Worm (Caenorhabditis elegans) whole organism, young adult: ENCODE results near the gene F26D10.13.

Source experiments
- C06A6.2 ChIP-seq: fragments of 200-800 bp; sonication (Bioruptor generic); conservative IDR thresholded peaks from 2 replicates; pipeline ENCODE4 v1.3.6; 2022; ENCODE audit warnings: missing genetic modification characterization, missing compliant biosample characterization
- D2030.7 ChIP-seq: fragments of 200-800 bp; sonication (Bioruptor generic); IDR thresholded peaks from 2 replicates; pipeline ENCODE4 v1.3.6; 2022; ENCODE audit warnings: missing genetic modification reagents, missing genetic modification characterization, missing compliant biosample characterization
- F23B12.7 ChIP-seq: sonication (generic microtip); optimal IDR thresholded peaks from 2 replicates; lab custom pipeline; 2017; ENCODE audit warnings: missing genetic modification characterization, mild to moderate bottlenecking, missing compliant biosample characterization, antibody characterized with exemption, moderate library complexity; ENCODE audit not compliant: insufficient read depth
- F33H1.4 ChIP-seq: fragments of 200-800 bp; sonication (Bioruptor generic); IDR thresholded peaks from 2 replicates; pipeline ENCODE4 v1.3.6; 2022; ENCODE audit warnings: missing genetic modification reagents, missing genetic modification characterization, missing compliant biosample characterization
- F39B2.1 ChIP-seq: fragments of 200-800 bp; sonication (Bioruptor generic); IDR thresholded peaks from 2 replicates; pipeline ENCODE4 v1.3.6; 2022; ENCODE audit warnings: missing genetic modification reagents, missing genetic modification characterization, missing compliant biosample characterization
- F49E8.2 ChIP-seq: sonication (generic microtip); optimal IDR thresholded peaks from 3 replicates; lab custom pipeline; 2017; ENCODE audit warnings: missing genetic modification characterization, mild to moderate bottlenecking, missing compliant biosample characterization, antibody characterized with exemption, moderate library complexity; ENCODE audit not compliant: insufficient read depth
- F57A8.1 ChIP-seq: fragments of 200-800 bp; sonication (Bioruptor generic); optimal IDR thresholded peaks from 2 replicates; lab custom pipeline; 2018; ENCODE audit warnings: mild to moderate bottlenecking, missing genetic modification characterization, moderate library complexity, missing compliant biosample characterization
- K12H6.12 ChIP-seq: fragments of 200-800 bp; sonication (Bioruptor generic); optimal IDR thresholded peaks from 2 replicates; lab custom pipeline; 2018; ENCODE audit warnings: mild to moderate bottlenecking, missing genetic modification characterization, missing compliant biosample characterization
- Y53F4B.3 ChIP-seq: fragments of 200-800 bp; sonication (Bioruptor generic); IDR thresholded peaks from 2 replicates; pipeline ENCODE4 v1.3.6; 2022; ENCODE audit warnings: missing genetic modification reagents, missing genetic modification characterization, missing compliant biosample characterization
- akir-1 ChIP-seq: fragments of 200-800 bp; sonication (Bioruptor generic); optimal IDR thresholded peaks from 2 replicates; lab custom pipeline; 2018; ENCODE audit warnings: mild to moderate bottlenecking, missing genetic modification characterization, moderate library complexity, missing compliant biosample characterization
- aptf-3 ChIP-seq: fragments of 200-800 bp; sonication (Bioruptor generic); IDR thresholded peaks from 2 replicates; pipeline ENCODE4 v1.3.6; 2022; ENCODE audit warnings: missing genetic modification characterization, missing compliant biosample characterization
- atf-7 ChIP-seq: sonication (generic microtip); optimal IDR thresholded peaks from 2 replicates; lab custom pipeline; 2017; ENCODE audit warnings: mild to moderate bottlenecking, missing genetic modification characterization, missing compliant biosample characterization
- attf-3 ChIP-seq: fragments of 200-800 bp; sonication (Bioruptor generic); conservative IDR thresholded peaks from 2 replicates; pipeline ENCODE4 v1.3.6; 2022; ENCODE audit warnings: missing genetic modification reagents, missing genetic modification characterization, missing compliant biosample characterization
- bed-1 ChIP-seq: fragments of 200-800 bp; sonication (Bioruptor generic); IDR thresholded peaks from 2 replicates; pipeline ENCODE4 v1.3.6; 2022; ENCODE audit warnings: missing genetic modification reagents, missing genetic modification characterization, missing compliant biosample characterization
- cebp-2 ChIP-seq: fragments of 200-800 bp; sonication (Bioruptor generic); IDR thresholded peaks from 2 replicates; pipeline ENCODE4 v1.3.6; 2022; ENCODE audit warnings: missing genetic modification characterization, missing compliant biosample characterization
- ceh-27 ChIP-seq: fragments of 200-800 bp; sonication (Bioruptor generic); optimal IDR thresholded peaks from 2 replicates; lab custom pipeline; 2018; ENCODE audit warnings: mild to moderate bottlenecking, missing genetic modification characterization, moderate library complexity, missing compliant biosample characterization
- ceh-40 ChIP-seq: fragments of 200-800 bp; sonication (Bioruptor generic); IDR thresholded peaks from 2 replicates; pipeline ENCODE4 v1.3.6; 2022; ENCODE audit warnings: missing genetic modification characterization, missing compliant biosample characterization
- ceh-79 ChIP-seq: sonication (generic microtip); optimal IDR thresholded peaks from 2 replicates; lab custom pipeline; 2017; ENCODE audit warnings: mild to moderate bottlenecking, missing genetic modification characterization, missing compliant biosample characterization
- ceh-91 ChIP-seq: fragments of 200-800 bp; sonication (Bioruptor generic); IDR thresholded peaks from 2 replicates; pipeline ENCODE4 v1.3.6; 2022; ENCODE audit warnings: missing genetic modification reagents, missing genetic modification characterization, missing compliant biosample characterization
- chd-7 ChIP-seq: sonication (generic microtip); optimal IDR thresholded peaks from 2 replicates; lab custom pipeline; 2016; ENCODE audit warnings: mild to moderate bottlenecking, missing genetic modification characterization, moderate library complexity, missing compliant biosample characterization
- die-1 ChIP-seq: sonication (generic microtip); optimal IDR thresholded peaks from 2 replicates; lab custom pipeline; 2016; ENCODE audit warnings: missing genotype, mild to moderate bottlenecking, missing genetic modification characterization, missing compliant biosample characterization
- dox-1 ChIP-seq: fragments of 200-800 bp; sonication (Bioruptor generic); IDR thresholded peaks from 2 replicates; pipeline ENCODE4 v1.3.6; 2022; ENCODE audit warnings: missing genetic modification reagents, missing genetic modification characterization, missing compliant biosample characterization
- dpff-1 ChIP-seq: sonication (generic microtip); optimal IDR thresholded peaks from 2 replicates; lab custom pipeline; 2017; ENCODE audit warnings: mild to moderate bottlenecking, missing genetic modification characterization, missing compliant biosample characterization
- efl-1 ChIP-seq: fragments of 150-350 bp; optimal IDR thresholded peaks from 2 replicates; lab custom pipeline; 2014; ENCODE audit warnings: missing biosample characterization, missing genetic modification reagents, missing genetic modification characterization
- ekl-4 ChIP-seq: fragments of 200-800 bp; sonication (Bioruptor generic); IDR thresholded peaks from 2 replicates; pipeline ENCODE4 v1.3.6; 2022; ENCODE audit warnings: missing genetic modification reagents, missing genetic modification characterization, missing compliant biosample characterization
- fkh-3 ChIP-seq: sonication (generic microtip); optimal IDR thresholded peaks from 2 replicates; lab custom pipeline; 2016; ENCODE audit warnings: mild to moderate bottlenecking, missing genetic modification characterization, missing compliant biosample characterization
- hlh-26 ChIP-seq: fragments of 200-800 bp; sonication (Bioruptor generic); conservative IDR thresholded peaks from 2 replicates; pipeline ENCODE4 v1.3.6; 2022; ENCODE audit warnings: missing genetic modification reagents, missing genetic modification characterization, missing compliant biosample characterization
- lag-1 ChIP-seq: fragments of 200-800 bp; sonication (Bioruptor generic); IDR thresholded peaks from 2 replicates; pipeline ENCODE4 v1.3.6; 2022; ENCODE audit warnings: missing genetic modification reagents, missing genetic modification characterization, missing compliant biosample characterization
- lin-40 ChIP-seq: sonication (generic microtip); optimal IDR thresholded peaks from 2 replicates; lab custom pipeline; 2016; ENCODE audit warnings: missing genetic modification characterization, mild to moderate bottlenecking, missing compliant biosample characterization, missing genotype, missing genetic modification reagents
- lin-54 ChIP-seq: fragments of 200-800 bp; sonication (Bioruptor generic); optimal IDR thresholded peaks from 2 replicates; lab custom pipeline; 2018; ENCODE audit warnings: mild to moderate bottlenecking, missing genetic modification characterization, missing compliant biosample characterization
- lsl-1 ChIP-seq: fragments of 200-800 bp; sonication (Bioruptor generic); optimal IDR thresholded peaks from 2 replicates; lab custom pipeline; 2018; ENCODE audit warnings: mild to moderate bottlenecking, missing genetic modification characterization, moderate library complexity, missing compliant biosample characterization
- lsy-27 ChIP-seq: sonication (generic microtip); optimal IDR thresholded peaks from 2 replicates; lab custom pipeline; 2017; ENCODE audit warnings: missing genetic modification characterization, mild to moderate bottlenecking, missing compliant biosample characterization, antibody characterized with exemption, missing genotype, borderline replicate concordance; ENCODE audit not compliant: insufficient read depth
- madf-10 ChIP-seq: sonication (generic microtip); optimal IDR thresholded peaks from 2 replicates; lab custom pipeline; 2016; ENCODE audit warnings: mild to moderate bottlenecking, missing genetic modification characterization, missing compliant biosample characterization
- madf-6 ChIP-seq: fragments of 200-800 bp; sonication (Bioruptor generic); IDR thresholded peaks from 2 replicates; pipeline ENCODE4 v1.3.6; 2022; ENCODE audit warnings: missing genetic modification reagents, missing genetic modification characterization, missing compliant biosample characterization
- nhr-120 ChIP-seq: fragments of 200-800 bp; sonication (Bioruptor generic); IDR thresholded peaks from 2 replicates; pipeline ENCODE4 v1.3.6; 2022; ENCODE audit warnings: missing genetic modification characterization, missing compliant biosample characterization
- nhr-179 ChIP-seq: sonication (generic microtip); optimal IDR thresholded peaks from 2 replicates; lab custom pipeline; 2016; ENCODE audit warnings: mild to moderate bottlenecking, missing genetic modification characterization, missing compliant biosample characterization
- nhr-80 ChIP-seq: sonication (generic microtip); optimal IDR thresholded peaks from 2 replicates; lab custom pipeline; 2016; ENCODE audit warnings: missing genetic modification characterization, missing compliant biosample characterization
- nhr-90 ChIP-seq: sonication (generic microtip); optimal IDR thresholded peaks from 2 replicates; lab custom pipeline; 2016; ENCODE audit warnings: missing genotype, mild to moderate bottlenecking, missing genetic modification characterization, missing compliant biosample characterization
- rec-8 ChIP-seq, 2 experiments: sonication (generic microtip); optimal IDR thresholded peaks; 2 replicates each; lab custom pipeline; 2016; ENCODE audit warnings: mild to moderate bottlenecking in 2 of 2, missing genetic modification characterization in 2 of 2, missing genetic modification reagents in 2 of 2, missing genotype in 2 of 2, missing biosample characterization in 1 of 2, missing compliant biosample characterization in 1 of 2, moderate library complexity in 1 of 2
- sea-2 ChIP-seq: fragments of 200-800 bp; sonication (Bioruptor generic); IDR thresholded peaks from 2 replicates; pipeline ENCODE4 v1.3.6; 2022; ENCODE audit warnings: missing genetic modification characterization, missing compliant biosample characterization
- snpc-1.1 ChIP-seq: sonication (generic microtip); optimal IDR thresholded peaks from 2 replicates; lab custom pipeline; 2017; ENCODE audit warnings: missing genetic modification characterization, mild to moderate bottlenecking, missing compliant biosample characterization, antibody characterized with exemption, moderate library complexity, missing genotype, missing genetic modification reagents; ENCODE audit not compliant: insufficient read depth
- snpc-1.3 ChIP-seq: sonication (generic microtip); optimal IDR thresholded peaks from 2 replicates; lab custom pipeline; 2017; ENCODE audit warnings: missing genetic modification characterization, mild to moderate bottlenecking, missing compliant biosample characterization, antibody characterized with exemption, moderate library complexity, missing genotype, missing genetic modification reagents; ENCODE audit not compliant: insufficient read depth
- tbp1 ChIP-seq: fragments of 200-800 bp; sonication (Bioruptor generic); optimal IDR thresholded peaks from 2 replicates; lab custom pipeline; 2018; ENCODE audit warnings: mild to moderate bottlenecking, missing genetic modification characterization, missing compliant biosample characterization
- zfh-2 ChIP-seq: fragments of 200-800 bp; sonication (Bioruptor generic); conservative IDR thresholded peaks from 2 replicates; pipeline ENCODE4 v1.3.6; 2022; ENCODE audit warnings: missing genetic modification reagents, missing genetic modification characterization, missing compliant biosample characterization
- ztf-18 ChIP-seq: sonication (generic microtip); optimal IDR thresholded peaks from 2 replicates; lab custom pipeline; 2016; ENCODE audit warnings: missing genotype, mild to moderate bottlenecking, missing genetic modification characterization, missing compliant biosample characterization
- ztf-22 ChIP-seq: fragments of 200-800 bp; sonication (Bioruptor generic); optimal IDR thresholded peaks from 2 replicates; lab custom pipeline; 2018; ENCODE audit warnings: mild to moderate bottlenecking, missing genetic modification characterization, moderate library complexity, missing compliant biosample characterization
- ztf-25 ChIP-seq: fragments of 200-800 bp; sonication (Bioruptor generic); IDR thresholded peaks from 2 replicates; pipeline ENCODE4 v1.3.6; 2022; ENCODE audit warnings: missing genetic modification reagents, missing genetic modification characterization, missing compliant biosample characterization
- ztf-26 ChIP-seq: sonication (generic microtip); optimal IDR thresholded peaks from 2 replicates; lab custom pipeline; 2017; ENCODE audit warnings: missing genetic modification characterization, missing compliant biosample characterization
- ztf-6 ChIP-seq: fragments of 200-800 bp; sonication (Bioruptor generic); IDR thresholded peaks from 2 replicates; pipeline ENCODE4 v1.3.6; 2022; ENCODE audit warnings: missing genetic modification reagents, missing genetic modification characterization, missing compliant biosample characterization

The F26D10.13 gene

ce11 chrIV:17263714-17264113, 900 bp downstream of the F26D10.13 start (continued):
- TF ChIP-seq F49E8.2 (tag; lab: Kevin White, UChicago), result no peak
- TF ChIP-seq dpff-1 (tag; lab: Kevin White, UChicago), result no peak
- peak; percentile 66 for TF ChIP-seq ztf-22
- TF ChIP-seq nhr-80 (tag; lab: Kevin White, UChicago), result peak; percentile 93
- TF ChIP-seq sea-2 (GFP tag; lab: Robert Waterston, UW), result no peak
- no peak for TF ChIP-seq nhr-179 (tag; lab: Kevin White, UChicago)
- TF ChIP-seq attf-3, result no peak
- no peak for TF ChIP-seq ekl-4 (GFP tag; lab: Robert Waterston, UW)
- TF ChIP-seq ceh-40, result no peak
- no peak for TF ChIP-seq lag-1
- TF ChIP-seq F23B12.7 (tag; lab: Kevin White, UChicago), result peak; percentile 54
- TF ChIP-seq nhr-90, result peak; percentile 6
- no peak for TF ChIP-seq D2030.7
- TF ChIP-seq madf-10, result no peak
- no peak for TF ChIP-seq ceh-91 (GFP tag; lab: Robert Waterston, UW)
- TF ChIP-seq rec-8 (tag; optimal IDR thresholded peaks at IDR 0.05; lab: Kevin White, UChicago), result no peak
- TF ChIP-seq lsy-27, result no peak
- TF ChIP-seq madf-6 (GFP tag; lab: Robert Waterston, UW), result no peak
- peak; percentile 43 for TF ChIP-seq tbp1 (GFP tag; lab: Kevin White, UChicago)
- no peak for TF ChIP-seq F39B2.1 (GFP tag; lab: Robert Waterston, UW)
- TF ChIP-seq akir-1, result no peak
- TF ChIP-seq lin-40 (tag; lab: Kevin White, UChicago), result peak; percentile 40
- no peak for TF ChIP-seq nhr-120
- no peak for TF ChIP-seq ztf-18 (tag; lab: Kevin White, UChicago)
- no peak for TF ChIP-seq hlh-26 (GFP tag; lab: Robert Waterston, UW)
- TF ChIP-seq K12H6.12 (tag; lab: Kevin White, UChicago), result no peak
- TF ChIP-seq chd-7, result no peak
- TF ChIP-seq snpc-1.3 (tag; lab: Kevin White, UChicago), result no peak
- no peak for TF ChIP-seq F57A8.1 (GFP tag; lab: Kevin White, UChicago)
- no peak for TF ChIP-seq fkh-3
- TF ChIP-seq dox-1 (GFP tag; lab: Robert Waterston, UW), result peak; percentile 39; the same call in 1 of the 2 replicates
- no peak for TF ChIP-seq F33H1.4 (GFP tag; lab: Robert Waterston, UW)
- no peak for TF ChIP-seq ztf-6 (GFP tag; lab: Robert Waterston, UW)
- no peak for TF ChIP-seq cebp-2 (GFP tag; lab: Robert Waterston, UW)
- TF ChIP-seq ztf-26 (tag; lab: Kevin White, UChicago), result no peak
- TF ChIP-seq ceh-27 (GFP tag; lab: Kevin White, UChicago), result no peak
- no peak for TF ChIP-seq ceh-79 (tag; lab: Kevin White, UChicago)
- TF ChIP-seq C06A6.2 (GFP tag; lab: Robert Waterston, UW), result no peak
- TF ChIP-seq bed-1 (GFP tag; lab: Robert Waterston, UW), result no peak
- no peak for TF ChIP-seq die-1 (tag; lab: Kevin White, UChicago)
- peak; percentile 9 for TF ChIP-seq lin-54 (GFP tag; lab: Kevin White, UChicago)
- no peak for TF ChIP-seq efl-1 (GFP tag; lab: Kevin White, UChicago)
- no peak for TF ChIP-seq zfh-2
- TF ChIP-seq lsl-1, result no peak
- TF ChIP-seq Y53F4B.3, result no peak
- TF ChIP-seq atf-7 (tag; lab: Kevin White, UChicago), result peak; percentile 3
- TF ChIP-seq ztf-25, result no peak
- TF ChIP-seq snpc-1.1, result no peak
- TF ChIP-seq aptf-3 (GFP tag; lab: Robert Waterston, UW), result no peak
